Fruit fly (Drosophila melanogaster) whole organism, prepupa: Measurements from ENCODE around the gene ZC3H3.

Experiments used
- CG10669 ChIP-seq: fragments of 200-800 bp; sonication (Bioruptor generic); optimal IDR thresholded peaks from 3 replicates; lab custom pipeline; 2018; ENCODE audit warnings: missing biosample characterization, mild to moderate bottlenecking, missing genetic modification characterization, moderate library complexity
- CG11902 ChIP-seq: fragments of 200-800 bp; sonication (Bioruptor generic); optimal IDR thresholded peaks from 3 replicates; lab custom pipeline; 2016; ENCODE audit warnings: missing biosample characterization, missing genetic modification characterization
- CG31627 ChIP-seq: fragments of 200-800 bp; sonication (Bioruptor generic); optimal IDR thresholded peaks from 3 replicates; lab custom pipeline; 2016; ENCODE audit warnings: missing biosample characterization, missing genetic modification characterization
- cyc ChIP-seq: fragments of 200-800 bp; sonication (Bioruptor generic); optimal IDR thresholded peaks from 3 replicates; lab custom pipeline; 2016; ENCODE audit warnings: missing biosample characterization, missing genetic modification characterization
- dac ChIP-seq: fragments of 200-800 bp; sonication (Bioruptor generic); optimal IDR thresholded peaks from 2 replicates; lab custom pipeline; 2017; ENCODE audit warnings: missing biosample characterization, mild to moderate bottlenecking, missing genetic modification characterization

- TF ChIP-seq CG31627 (GFP tag; lab: Kevin White, UChicago): no peak
- TF ChIP-seq CG10669 (GFP tag; lab: Kevin White, UChicago): no peak
- TF ChIP-seq CG11902 (GFP tag; lab: Kevin White, UChicago): no peak
- no peak for TF ChIP-seq cyc (GFP tag; lab: Kevin White, UChicago)
- no peak for TF ChIP-seq dac
These were observed 20.1 kb upstream of the ZC3H3 start for dm6 chr3L:8529701-8530100.
